Worm (Caenorhabditis elegans): Measurements from ENCODE around the gene idpb-2.
A peak's percentile ranks its signal among the peaks of the same experiment; 100 is the strongest.

idpb-2 gene

ce11 chrII:5019389-5020108 is 49.9 kb downstream of the idpb-2 start:
- TF ChIP-seq somi-1 (GFP tag; optimal IDR thresholded peaks at IDR 0.05) (peak; percentile 10), atf-7 (tag; optimal IDR thresholded peaks at IDR 0.05) (peak; percentile 18), ZK185.1 (tag; optimal IDR thresholded peaks at IDR 0.05; ENCODE audit: poor library complexity, severe bottlenecking) (peak; percentile 18), cebp-1 (GFP tag; IDR thresholded peaks at IDR 0.05) (no peak), cebp-1 (tag; optimal IDR thresholded peaks at IDR 0.05) (peak; percentile 36), tbp1 (GFP tag; optimal IDR thresholded peaks at IDR 0.05) (peak; percentile 13), die-1 (tag; optimal IDR thresholded peaks at IDR 0.05) (no peak), attf-5 (GFP tag; optimal IDR thresholded peaks at IDR 0.05) (peak; percentile 38), nhr-90 (tag; optimal IDR thresholded peaks at IDR 0.05) (no peak), nhr-80 (tag; optimal IDR thresholded peaks at IDR 0.05) (peak; percentile 90), lin-40 (tag; optimal IDR thresholded peaks at IDR 0.05) (peak; percentile 44), bed-1 (GFP tag; IDR thresholded peaks at IDR 0.05) (no peak), snpc-1.1 (tag; optimal IDR thresholded peaks at IDR 0.05; ENCODE audit: insufficient read depth) (no peak), dox-1 (GFP tag; IDR thresholded peaks at IDR 0.05) (peak; percentile 60), madf-10 (tag; optimal IDR thresholded peaks at IDR 0.05) (peak; percentile 17), pha-4 (tag; optimal IDR thresholded peaks at IDR 0.05) (no peak), ztf-26 (tag; optimal IDR thresholded peaks at IDR 0.05) (peak; percentile 39)

All from whole organism, young adult.